Fruit fly (Drosophila melanogaster) whole organism: ENCODE data around the gene Acbp4.

Experiments
- CG8478 ChIP-seq: fragments of >200 bp; optimal IDR thresholded peaks from 2 replicates; lab custom pipeline; 2018; ENCODE audit warnings: inconsistent platforms
- Dll ChIP-seq: fragments of >200 bp; optimal IDR thresholded peaks from 2 replicates; lab custom pipeline; 2017
- EcR ChIP-seq, 2 experiments: fragments of >200 bp; optimal IDR thresholded peaks; 2 replicates each; lab custom pipeline; 2017; ENCODE audit warnings: missing biosample characterization in 2 of 2, missing genetic modification characterization in 2 of 2, missing genetic modification reagents in 2 of 2
- pan ChIP-seq: fragments of >200 bp; optimal IDR thresholded peaks from 2 replicates; lab custom pipeline; 2017
- psq ChIP-seq: fragments of >200 bp; optimal IDR thresholded peaks from 2 replicates; lab custom pipeline; 2017

dm6 chr3L:7103941-7104340 lies 24.1 kb downstream of the Acbp4 start:
- TF ChIP-seq EcR (GFP tag; optimal IDR thresholded peaks at IDR 0.05; lab: Kevin White, UChicago) (no peak), pan (lab: Kevin White, UChicago) (no peak), Dll (lab: Kevin White, UChicago) (no peak), CG8478 (lab: Kevin White, UChicago) (no peak), psq (lab: Kevin White, UChicago) (no peak)
